Fruit fly (Drosophila melanogaster) whole organism, embryonic: ENCODE data around the gene CG43610.

ENCODE experiments used
- CG10321 ChIP-seq: fragments of 200-800 bp; sonication (Bioruptor generic); IDR thresholded peaks from 2 replicates; pipeline ENCODE4 v1.3.6; 2022; ENCODE audit warnings: missing biosample characterization, missing genetic modification characterization
- CG12219 ChIP-seq: fragments of 200-800 bp; sonication (Bioruptor generic); optimal IDR thresholded peaks from 3 replicates; lab custom pipeline; 2018; ENCODE audit warnings: missing biosample characterization, mild to moderate bottlenecking, missing genetic modification characterization
- CG1529 ChIP-seq: fragments of 200-800 bp; sonication (Bioruptor generic); optimal IDR thresholded peaks from 3 replicates; lab custom pipeline; 2018; ENCODE audit warnings: missing biosample characterization, missing genetic modification characterization
- CG16863 ChIP-seq: fragments of 200-800 bp; sonication (Bioruptor generic); optimal IDR thresholded peaks from 3 replicates; lab custom pipeline; 2016; ENCODE audit warnings: missing biosample characterization, missing genetic modification characterization
- CG17359 ChIP-seq: fragments of 200-800 bp; sonication (Bioruptor generic); optimal IDR thresholded peaks from 3 replicates; lab custom pipeline; 2018; ENCODE audit warnings: missing biosample characterization, mild to moderate bottlenecking, missing genetic modification characterization, moderate library complexity
- CG17568 ChIP-seq: fragments of 200-800 bp; sonication (Bioruptor generic); optimal IDR thresholded peaks from 2 replicates; lab custom pipeline; 2018; ENCODE audit warnings: missing biosample characterization, mild to moderate bottlenecking, missing genetic modification characterization, moderate library complexity
- CG1832 ChIP-seq: fragments of 200-800 bp; sonication (Bioruptor generic); optimal IDR thresholded peaks from 2 replicates; lab custom pipeline; 2017; ENCODE audit warnings: missing biosample characterization, mild to moderate bottlenecking, missing genetic modification characterization, inconsistent platforms
- CG32767 ChIP-seq: fragments of 200-800 bp; sonication (Bioruptor generic); IDR thresholded peaks from 2 replicates; pipeline ENCODE4 v1.3.6; 2022; ENCODE audit warnings: missing biosample characterization, missing genetic modification characterization
- CG4282 ChIP-seq: fragments of 200-800 bp; sonication (Bioruptor generic); optimal IDR thresholded peaks from 2 replicates; lab custom pipeline; 2016; ENCODE audit warnings: missing biosample characterization, missing genetic modification characterization
- CG4360 ChIP-seq: fragments of 200-800 bp; sonication (Bioruptor generic); IDR thresholded peaks from 2 replicates; pipeline ENCODE4 v1.3.6; 2022; ENCODE audit warnings: missing biosample characterization, missing genetic modification characterization
- CG5245 ChIP-seq: fragments of 200-800 bp; sonication (Bioruptor generic); optimal IDR thresholded peaks from 3 replicates; lab custom pipeline; 2016; ENCODE audit warnings: missing biosample characterization, missing genetic modification characterization
- CG7357 ChIP-seq: fragments of 200-800 bp; sonication (Bioruptor generic); IDR thresholded peaks from 3 replicates; pipeline ENCODE4 v1.3.6; 2022; ENCODE audit warnings: missing biosample characterization, missing genetic modification characterization
- CG8290 ChIP-seq, 3 experiments: fragments of 200-800 bp; sonication (Bioruptor generic); optimal IDR thresholded peaks; 2 replicates each; lab custom pipeline; 2016 to 2019; ENCODE audit warnings: missing biosample characterization in 3 of 3, missing genetic modification characterization in 3 of 3, mild to moderate bottlenecking in 2 of 3, moderate library complexity in 1 of 3
- CG9932 ChIP-seq: fragments of 200-800 bp; sonication (Bioruptor generic); IDR thresholded peaks from 2 replicates; pipeline ENCODE4 v1.3.6; 2022; ENCODE audit warnings: missing biosample characterization, missing genetic modification characterization
- Dad ChIP-seq: fragments of 200-800 bp; sonication (Bioruptor generic); optimal IDR thresholded peaks from 3 replicates; lab custom pipeline; 2016; ENCODE audit warnings: missing biosample characterization, missing genetic modification characterization
- Dip2 ChIP-seq: fragments of 200-800 bp; sonication (Bioruptor generic); IDR thresholded peaks from 2 replicates; pipeline ENCODE4 v1.3.6; 2022; ENCODE audit warnings: missing biosample characterization, missing genetic modification characterization
- Fer3 ChIP-seq: fragments of 200-800 bp; sonication (Bioruptor generic); optimal IDR thresholded peaks from 2 replicates; lab custom pipeline; 2018; ENCODE audit warnings: missing biosample characterization, mild to moderate bottlenecking, missing genetic modification characterization, moderate library complexity
- Kr ChIP-seq: fragments of 200-800 bp; sonication (Bioruptor generic); optimal IDR thresholded peaks from 2 replicates; lab custom pipeline; 2017; ENCODE audit warnings: missing biosample characterization, mild to moderate bottlenecking, missing genetic modification characterization
- Nf-YA ChIP-seq: fragments of 200-800 bp; sonication (Bioruptor generic); IDR thresholded peaks from 2 replicates; pipeline ENCODE4 v1.3.6; 2022; ENCODE audit warnings: missing biosample characterization, missing genetic modification characterization
- Nf-YC ChIP-seq: fragments of 200-800 bp; optimal IDR thresholded peaks from 3 replicates; lab custom pipeline; 2019; ENCODE audit warnings: missing biosample characterization, mild to moderate bottlenecking, missing genetic modification characterization, moderate library complexity
- NfI ChIP-seq: fragments of 200-800 bp; sonication (Bioruptor generic); optimal IDR thresholded peaks from 3 replicates; lab custom pipeline; 2018; ENCODE audit warnings: missing biosample characterization, mild to moderate bottlenecking, missing genetic modification characterization, moderate library complexity
- Oaz ChIP-seq: fragments of 200-800 bp; sonication (Bioruptor generic); IDR thresholded peaks from 2 replicates; pipeline ENCODE4 v1.3.6; 2022; ENCODE audit warnings: missing biosample characterization, missing genetic modification characterization
- PHDP ChIP-seq: fragments of 200-800 bp; sonication (Bioruptor generic); optimal IDR thresholded peaks from 3 replicates; lab custom pipeline; 2018; ENCODE audit warnings: missing biosample characterization, mild to moderate bottlenecking, missing genetic modification characterization, moderate library complexity
- Spps ChIP-seq: fragments of 200-800 bp; sonication (Bioruptor generic); optimal IDR thresholded peaks from 2 replicates; lab custom pipeline; 2018; ENCODE audit warnings: missing biosample characterization, mild to moderate bottlenecking, missing genetic modification characterization
- Stat92E ChIP-seq, 3 experiments: fragments of >200 bp in 2 of 3; fragments of 200-800 bp in 1 of 3; sonication (Bioruptor generic) in 1 of 3; optimal IDR thresholded peaks; 2 replicates each; lab custom pipeline; 2017 to 2019; ENCODE audit warnings: missing biosample characterization in 3 of 3, missing genetic modification characterization in 3 of 3, mild to moderate bottlenecking in 1 of 3, moderate library complexity in 1 of 3
- TFAM ChIP-seq: fragments of 200-800 bp; sonication (Bioruptor generic); optimal IDR thresholded peaks from 2 replicates; lab custom pipeline; 2017; ENCODE audit warnings: missing biosample characterization, missing genetic modification characterization, inconsistent platforms
- Xrp1 ChIP-seq: fragments of 200-800 bp; sonication (Bioruptor generic); IDR thresholded peaks from 2 replicates; pipeline ENCODE4 v1.3.6; 2022; ENCODE audit warnings: missing biosample characterization, missing genetic modification characterization
- ara ChIP-seq: fragments of 200-800 bp; sonication (Bioruptor generic); IDR thresholded peaks from 2 replicates; pipeline ENCODE4 v1.3.6; 2022; ENCODE audit warnings: missing biosample characterization, missing genetic modification characterization
- bab2 ChIP-seq: fragments of 200-800 bp; sonication (Bioruptor generic); optimal IDR thresholded peaks from 2 replicates; lab custom pipeline; 2016; ENCODE audit warnings: missing biosample characterization, missing genetic modification characterization
- bbx ChIP-seq: fragments of 200-800 bp; sonication (Bioruptor generic); IDR thresholded peaks from 2 replicates; pipeline ENCODE4 v1.3.6; 2022; ENCODE audit warnings: missing biosample characterization, missing genetic modification characterization; ENCODE audit not compliant: partially characterized antibody
- bowl ChIP-seq: fragments of 200-800 bp; sonication (Bioruptor generic); IDR thresholded peaks from 2 replicates; pipeline ENCODE4 v1.3.6; 2022; ENCODE audit warnings: missing biosample characterization, missing genetic modification characterization
- br ChIP-seq: fragments of >200 bp; optimal IDR thresholded peaks from 2 replicates; lab custom pipeline; 2017
- chinmo ChIP-seq: fragments of 200-800 bp; sonication (Bioruptor generic); IDR thresholded peaks from 4 replicates; pipeline ENCODE4 v1.3.6; 2022; ENCODE audit warnings: missing biosample characterization, missing genetic modification characterization; ENCODE audit not compliant: partially characterized antibody
- chm ChIP-seq: fragments of 200-800 bp; sonication (Bioruptor generic); IDR thresholded peaks from 2 replicates; pipeline ENCODE4 v1.3.6; 2022; ENCODE audit warnings: missing biosample characterization, missing genetic modification characterization
- ci ChIP-seq: fragments of 200-800 bp; sonication (Bioruptor generic); IDR thresholded peaks from 3 replicates; pipeline ENCODE4 v1.3.6; 2022; ENCODE audit warnings: missing biosample characterization, missing genetic modification characterization
- corto ChIP-seq: fragments of 200-800 bp; sonication (Bioruptor generic); optimal IDR thresholded peaks from 2 replicates; lab custom pipeline; 2016; ENCODE audit warnings: missing biosample characterization, mild to moderate bottlenecking, missing genetic modification characterization, moderate library complexity
- da ChIP-seq: fragments of 200-800 bp; sonication (Bioruptor generic); optimal IDR thresholded peaks from 2 replicates; lab custom pipeline; 2016; ENCODE audit warnings: missing biosample characterization, missing genetic modification characterization
- dimm ChIP-seq: fragments of 200-800 bp; sonication (Bioruptor generic); IDR thresholded peaks from 2 replicates; pipeline ENCODE4 v1.3.6; 2022; ENCODE audit warnings: missing biosample characterization, missing genetic modification characterization
- disco-r ChIP-seq: fragments of 200-800 bp; sonication (Bioruptor generic); optimal IDR thresholded peaks from 2 replicates; lab custom pipeline; 2016; ENCODE audit warnings: missing biosample characterization, missing genetic modification characterization
- fd64A ChIP-seq: fragments of 200-800 bp; sonication (Bioruptor generic); optimal IDR thresholded peaks from 3 replicates; lab custom pipeline; 2018; ENCODE audit warnings: missing biosample characterization, mild to moderate bottlenecking, missing genetic modification characterization
- fu2 ChIP-seq: fragments of 200-800 bp; sonication (Bioruptor generic); optimal IDR thresholded peaks from 2 replicates; lab custom pipeline; 2016; ENCODE audit warnings: missing biosample characterization, missing genetic modification characterization
- gfzf ChIP-seq: fragments of 200-800 bp; sonication (Bioruptor generic); optimal IDR thresholded peaks from 2 replicates; lab custom pipeline; 2016; ENCODE audit warnings: missing biosample characterization, mild to moderate bottlenecking, missing genetic modification characterization, moderate library complexity
- grn ChIP-seq: fragments of 200-800 bp; sonication (Bioruptor generic); optimal IDR thresholded peaks from 3 replicates; lab custom pipeline; 2017; ENCODE audit warnings: missing biosample characterization, missing genetic modification characterization
- hth ChIP-seq: fragments of >200 bp; optimal IDR thresholded peaks from 2 replicates; lab custom pipeline; 2017; ENCODE audit warnings: inconsistent platforms
- kah ChIP-seq: fragments of 200-800 bp; sonication (Bioruptor generic); optimal IDR thresholded peaks from 2 replicates; lab custom pipeline; 2018; ENCODE audit warnings: missing biosample characterization, mild to moderate bottlenecking, missing genetic modification characterization
- mirr ChIP-seq: fragments of 200-800 bp; sonication (Bioruptor generic); optimal IDR thresholded peaks from 3 replicates; lab custom pipeline; 2018; ENCODE audit warnings: missing biosample characterization, mild to moderate bottlenecking, missing genetic modification characterization
- pfk ChIP-seq: fragments of 200-800 bp; sonication (Bioruptor generic); optimal IDR thresholded peaks from 2 replicates; lab custom pipeline; 2018; ENCODE audit warnings: missing biosample characterization, mild to moderate bottlenecking, missing genetic modification characterization, moderate library complexity
- run ChIP-seq: fragments of 200-800 bp; sonication (Bioruptor generic); optimal IDR thresholded peaks from 3 replicates; lab custom pipeline; 2018; ENCODE audit warnings: missing biosample characterization, mild to moderate bottlenecking, missing genetic modification characterization
- slbo ChIP-seq: fragments of 200-800 bp; sonication (Bioruptor generic); IDR thresholded peaks from 2 replicates; pipeline ENCODE4 v1.3.6; 2022; ENCODE audit warnings: missing biosample characterization, missing genetic modification characterization
- ssp ChIP-seq: fragments of 200-800 bp; sonication (Bioruptor generic); IDR thresholded peaks from 2 replicates; pipeline ENCODE4 v1.3.6; 2022; ENCODE audit warnings: missing biosample characterization, missing genetic modification characterization
- z ChIP-seq: fragments of 200-800 bp; sonication (Bioruptor generic); IDR thresholded peaks from 3 replicates; pipeline ENCODE4 v1.3.6; 2022; ENCODE audit warnings: missing biosample characterization, missing genetic modification characterization

Gene CG43610

DNA sequence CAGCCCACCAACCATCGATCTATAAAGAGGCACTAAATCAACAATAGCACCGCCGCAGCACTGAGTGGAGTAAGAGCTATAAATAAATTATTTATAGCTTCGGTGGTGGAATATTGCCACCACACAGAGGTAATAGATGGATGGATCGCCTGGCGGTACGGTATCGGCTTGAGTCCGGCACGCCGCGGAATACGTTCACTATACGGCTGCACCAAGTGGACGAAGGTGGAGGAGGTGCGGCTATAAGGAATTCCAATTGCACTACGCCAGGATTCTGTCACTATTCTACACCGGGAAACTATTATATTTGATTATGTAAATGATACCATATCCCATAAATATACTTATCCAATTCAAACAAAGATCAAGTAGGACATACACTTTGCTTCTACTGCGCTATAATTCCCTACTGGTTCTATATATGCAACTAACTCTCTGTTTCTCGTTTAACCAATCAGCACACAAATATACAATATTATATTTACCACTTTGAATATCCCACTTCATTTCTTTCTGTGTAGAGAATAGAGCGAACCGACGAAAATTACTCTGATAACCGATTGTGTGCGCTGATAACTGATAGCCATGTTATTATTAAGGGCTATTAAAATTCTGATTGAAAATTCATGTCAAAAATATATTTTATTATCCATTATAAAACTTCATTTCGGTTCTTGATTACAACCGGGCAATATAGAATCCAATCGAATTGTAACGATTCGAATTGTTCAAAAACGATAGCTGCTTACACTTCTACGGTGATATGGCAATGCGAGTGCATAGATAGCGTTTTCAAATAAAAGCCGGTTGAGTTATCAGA lies 20.4 kb downstream of the CG43610 start (continued):
- TF ChIP-seq run (tag; lab: Kevin White, UChicago): no peak
- no peak for TF ChIP-seq pfk (GFP tag; lab: Kevin White, UChicago)
- TF ChIP-seq fu2: no peak
- no peak for TF ChIP-seq fd64A (GFP tag; lab: Kevin White, UChicago)
- no peak for TF ChIP-seq chinmo (GFP tag; lab: Robert Waterston, UW)
- TF ChIP-seq gfzf: no peak
- TF ChIP-seq slbo (GFP tag; lab: Robert Waterston, UW): peak; percentile 40; the same call in 1 of the 2 replicates
- TF ChIP-seq CG5245 (GFP tag; lab: Kevin White, UChicago): no peak
- peak; percentile 6 for TF ChIP-seq CG1529
- TF ChIP-seq CG9932 (GFP tag; lab: Robert Waterston, UW): 0 out of 2 replicates have a peak, but pooled peaks have one; percentile 23
- TF ChIP-seq mirr (GFP tag; lab: Kevin White, UChicago): no peak
- TF ChIP-seq CG4360 (GFP tag; lab: Robert Waterston, UW): no peak
- no peak for TF ChIP-seq disco-r (GFP tag; lab: Kevin White, UChicago)
- TF ChIP-seq ssp (GFP tag; lab: Robert Waterston, UW): no peak
- no peak for TF ChIP-seq Nf-YC (tag; lab: Kevin White, UChicago)
- TF ChIP-seq bab2 (GFP tag; lab: Kevin White, UChicago): no peak
- no peak for TF ChIP-seq CG8290 (GFP tag; optimal IDR thresholded peaks at IDR 0.05; lab: Kevin White, UChicago)
- TF ChIP-seq CG8290 (tag; optimal IDR thresholded peaks at IDR 0.05; lab: Kevin White, UChicago): no peak
- TF ChIP-seq Oaz (GFP tag; lab: Robert Waterston, UW): no peak
- no peak for TF ChIP-seq Stat92E (GFP tag; optimal IDR thresholded peaks at IDR 0.05; lab: Kevin White, UChicago)
- no peak for TF ChIP-seq TFAM (GFP tag; lab: Kevin White, UChicago)
- no peak for TF ChIP-seq Spps (tag; lab: Kevin White, UChicago)
- TF ChIP-seq da (GFP tag; lab: Kevin White, UChicago): no peak
- no peak for TF ChIP-seq Fer3 (tag; lab: Kevin White, UChicago)
- TF ChIP-seq CG17568 (GFP tag; lab: Kevin White, UChicago): no peak
- no peak for TF ChIP-seq hth
- no peak for TF ChIP-seq ara (GFP tag; lab: Robert Waterston, UW)
- TF ChIP-seq CG10321: no peak
- TF ChIP-seq bbx: no peak
- no peak for TF ChIP-seq corto (GFP tag; lab: Kevin White, UChicago)
- no peak for TF ChIP-seq bowl (GFP tag; lab: Robert Waterston, UW)
- peak; percentile 28 for TF ChIP-seq CG16863 (GFP tag; lab: Kevin White, UChicago)
- no peak for TF ChIP-seq CG17359 (tag; lab: Kevin White, UChicago)
- peak; percentile 22 for TF ChIP-seq PHDP (tag; lab: Kevin White, UChicago)
- TF ChIP-seq Dip2: no peak
- peak; percentile 28; the same call in 1 of the 2 replicates for TF ChIP-seq Xrp1 (GFP tag; lab: Robert Waterston, UW)
- no peak for TF ChIP-seq Kr (GFP tag; lab: Kevin White, UChicago)
- TF ChIP-seq CG4282: no peak
- no peak for TF ChIP-seq dimm (GFP tag; lab: Robert Waterston, UW)
- TF ChIP-seq CG12219 (GFP tag; lab: Kevin White, UChicago): no peak

- TF ChIP-seq grn (GFP tag; lab: Kevin White, UChicago): peak; percentile 39
- peak; percentile 85 for TF ChIP-seq CG1832 (GFP tag; lab: Kevin White, UChicago)
- TF ChIP-seq bbx: 0 out of 2 replicates have a peak, but pooled peaks have one; percentile 33
- peak; percentile 74; the same call in 1 of the 4 replicates for TF ChIP-seq chinmo (GFP tag; lab: Robert Waterston, UW)
- peak; percentile 25 for TF ChIP-seq kah (GFP tag; lab: Kevin White, UChicago)
- TF ChIP-seq Nf-YA (GFP tag; lab: Robert Waterston, UW): peak; percentile 90
- peak; percentile 5 for TF ChIP-seq NfI (GFP tag; lab: Kevin White, UChicago)
- no peak for TF ChIP-seq br (lab: Kevin White, UChicago)
- peak; percentile 76; the same call in 2 of the 3 replicates for TF ChIP-seq ci (GFP tag; lab: Robert Waterston, UW)
- TF ChIP-seq z: peak; percentile 87
- no peak for TF ChIP-seq CG7357 (GFP tag; lab: Robert Waterston, UW)
- peak; percentile 13; the same call in 1 of the 2 replicates for TF ChIP-seq CG32767 (GFP tag; lab: Robert Waterston, UW)
- TF ChIP-seq chm: peak; percentile 76
- TF ChIP-seq Dad (GFP tag; lab: Kevin White, UChicago): no peak
Observed at dm6 chr2L:6821631-6822030, 22.6 kb downstream of the CG43610 start, which contains the start of gene sens-2. TSS of gene sens-2 (plus strand) at chr2L:6821934.
